Fruit fly (Drosophila melanogaster) whole organism, larva: ENCODE measurements around the gene bero.

Source experiments
- noc ChIP-seq: fragments of 200-800 bp; sonication (Bioruptor generic); optimal IDR thresholded peaks from 3 replicates; lab custom pipeline; 2019; ENCODE audit warnings: missing biosample characterization, mild to moderate bottlenecking, missing genetic modification characterization, moderate library complexity

Gene bero

DNA sequence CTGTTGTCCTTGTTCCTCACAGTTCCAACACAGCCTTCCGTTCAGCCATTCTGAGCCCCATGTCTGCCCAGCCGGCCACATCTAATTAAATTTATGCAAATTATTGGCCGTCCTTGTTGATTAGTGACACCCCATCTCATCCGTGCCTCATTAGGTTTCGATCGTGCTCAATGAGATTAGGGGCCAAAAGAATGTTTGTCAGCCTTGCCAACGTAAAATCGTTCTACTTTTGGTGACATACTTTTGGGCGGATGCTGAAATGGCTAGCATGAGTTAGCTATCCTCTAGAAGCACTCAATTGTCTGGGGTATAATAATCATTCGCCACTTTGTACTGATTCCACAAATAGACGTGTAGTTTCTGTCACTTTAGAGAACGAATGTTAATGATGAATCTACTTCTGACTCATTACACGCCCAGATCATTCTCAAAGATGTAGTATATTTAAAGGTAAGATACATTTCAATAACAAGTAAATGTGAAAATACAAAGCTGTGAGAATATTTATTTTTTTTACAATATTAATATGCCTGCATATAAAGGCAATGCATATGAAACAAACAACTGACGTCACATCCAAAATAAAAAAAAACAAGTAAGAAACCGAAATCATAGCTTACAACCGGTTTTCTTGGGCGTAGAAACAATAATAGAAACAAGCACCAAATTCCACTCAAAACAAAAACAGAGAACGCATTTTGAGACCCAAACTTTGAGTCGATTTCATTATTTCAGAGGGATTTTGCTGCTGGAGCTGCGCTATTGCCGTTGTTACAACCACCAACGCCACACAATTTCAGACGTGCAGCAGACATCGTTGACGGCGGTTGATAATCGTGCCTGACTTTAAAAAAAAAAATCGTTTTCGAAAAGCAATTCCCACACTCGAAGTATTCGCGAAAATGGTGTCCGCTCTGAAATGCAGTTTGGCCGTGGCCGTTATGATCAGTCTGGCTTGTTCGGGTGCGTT lies at the start of gene bero:
Gene bero (plus strand): TSS at position 325 of the 970 bp plus-strand sequence.
- no peak for TF ChIP-seq noc

dm6 chr2L:20809229-20809628 lies 49.3 kb upstream of the bero start:
- TF ChIP-seq noc = no peak

DNA sequence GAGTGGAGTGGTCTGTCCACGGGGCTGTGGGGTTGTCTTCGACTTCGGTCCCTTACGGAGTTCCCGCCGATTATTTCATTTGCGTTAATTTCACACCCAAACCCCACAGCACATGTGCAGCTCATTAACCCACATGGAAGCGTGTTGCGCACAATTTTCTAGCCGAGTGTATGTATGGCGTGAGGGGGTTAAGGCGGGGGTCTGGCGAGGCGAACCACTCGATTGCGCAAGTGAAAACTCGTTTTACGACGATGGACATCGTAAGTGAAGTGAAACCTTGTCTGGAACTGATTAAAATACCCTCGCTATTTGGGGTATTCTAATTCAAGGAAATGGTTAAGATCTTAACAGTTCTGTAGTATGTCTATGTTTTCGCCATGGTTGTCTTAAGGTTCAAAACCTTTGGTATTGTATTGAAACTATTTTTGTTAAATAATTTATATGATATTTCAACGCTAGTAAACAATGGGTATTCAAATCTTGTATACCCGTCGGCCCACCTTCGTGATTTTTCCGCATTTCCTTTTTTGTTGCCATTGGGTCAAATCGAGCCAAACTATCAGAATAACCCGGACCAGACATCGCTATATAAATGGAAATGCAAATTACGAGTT lies 47.3 kb upstream of the bero start:
- no peak for TF ChIP-seq noc

DNA sequence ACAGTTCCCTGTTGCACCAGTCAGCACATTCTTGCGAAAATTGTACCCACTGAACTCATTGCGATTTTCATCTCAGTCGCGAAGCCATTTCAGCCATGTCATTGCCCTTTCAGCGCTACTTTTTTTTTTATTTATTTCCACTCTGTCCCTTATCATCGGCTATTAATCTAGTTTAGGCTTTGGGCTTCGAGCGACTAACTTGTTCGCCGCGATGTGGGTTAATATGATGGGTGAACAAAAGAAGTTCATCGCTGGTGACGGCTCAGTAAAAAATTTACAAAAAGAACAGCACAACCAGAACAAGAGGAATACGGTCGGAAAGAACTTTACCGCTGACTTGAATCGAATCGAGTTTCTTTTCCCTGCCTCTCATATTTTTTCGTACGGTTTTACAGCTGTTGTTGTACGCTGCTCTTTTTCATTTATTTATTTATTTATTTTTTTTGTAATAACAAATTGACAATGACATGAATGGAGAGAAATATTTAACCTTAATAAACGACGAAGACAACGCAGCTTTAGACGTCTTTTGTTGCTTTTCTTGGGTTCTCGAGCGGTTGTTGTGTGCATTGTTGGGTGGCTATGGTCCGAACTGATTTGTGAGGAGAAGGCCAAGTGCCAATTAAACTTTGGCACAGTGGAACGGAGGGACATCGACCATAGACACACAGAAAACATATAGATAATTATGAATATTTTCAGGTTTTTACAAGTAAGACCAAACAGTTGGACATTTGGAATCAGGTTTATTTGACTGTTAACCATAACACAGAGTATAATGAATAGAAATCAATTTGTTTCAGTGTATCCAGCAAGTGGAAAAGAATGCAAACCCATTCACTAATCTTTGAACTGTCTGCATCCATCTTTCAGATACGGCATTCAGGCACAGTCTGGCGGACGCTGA lies 46.0 kb upstream of the bero start:
- TF ChIP-seq noc = no peak

- TF ChIP-seq noc = no peak
These were observed 42.4 kb upstream of the bero start, which contains the start of gene CG33322 for dm6 chr2L:20816140-20816539. Gene CG33322, minus strand, starts transcription at chr2L:20816240.

DNA sequence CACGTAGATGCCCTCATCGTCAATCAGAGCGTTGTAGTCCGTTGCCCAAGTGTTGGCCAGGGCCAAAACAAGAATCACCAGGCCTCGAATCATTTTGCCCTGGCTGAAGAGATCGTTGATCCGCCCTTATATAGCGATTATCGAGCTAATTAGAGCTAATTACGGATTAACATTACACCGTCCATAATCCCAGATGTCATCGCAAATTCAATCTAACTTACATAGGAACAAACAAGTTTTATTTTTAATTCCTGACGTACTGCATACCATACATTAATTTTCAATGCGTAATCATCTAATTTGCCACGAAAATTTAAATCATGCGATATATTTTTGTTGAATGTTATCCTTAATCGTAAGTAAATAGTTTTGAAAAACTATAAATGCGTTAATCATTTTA lies 41.3 kb upstream of the bero start, which contains the start of gene CheB38b:
Gene CheB38b (minus strand): TSS at position 101 of the 400 bp plus-strand sequence.
- no peak for TF ChIP-seq noc

DNA sequence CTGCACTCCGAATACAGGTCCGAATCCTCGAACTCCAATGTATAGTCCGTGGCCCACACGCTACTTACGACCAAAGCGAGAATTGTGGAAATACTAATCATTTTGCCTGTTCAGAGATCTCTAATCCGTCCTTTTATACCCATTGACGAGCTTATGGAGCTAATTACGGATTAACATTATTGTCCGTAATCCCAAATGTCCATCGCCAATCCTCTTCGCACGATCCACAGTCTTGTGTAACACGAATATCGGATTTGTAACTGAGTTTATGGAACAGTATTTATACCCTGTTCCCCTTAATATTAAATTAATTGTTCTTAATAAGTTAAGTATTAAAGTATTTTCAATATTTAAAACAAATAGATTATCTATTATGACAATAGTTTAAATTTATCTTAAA lies 40.1 kb upstream of the bero start, which contains the start of gene CheB38a:
Gene CheB38a (minus strand): TSS at position 101 of the 400 bp plus-strand sequence.
- no peak for TF ChIP-seq noc

- no peak for TF ChIP-seq noc
These were observed 37.7 kb upstream of the bero start, which contains the start of gene CheB38c for dm6 chr2L:20820767-20821166. Gene CheB38c, minus strand, starts transcription at chr2L:20820867.

DNA sequence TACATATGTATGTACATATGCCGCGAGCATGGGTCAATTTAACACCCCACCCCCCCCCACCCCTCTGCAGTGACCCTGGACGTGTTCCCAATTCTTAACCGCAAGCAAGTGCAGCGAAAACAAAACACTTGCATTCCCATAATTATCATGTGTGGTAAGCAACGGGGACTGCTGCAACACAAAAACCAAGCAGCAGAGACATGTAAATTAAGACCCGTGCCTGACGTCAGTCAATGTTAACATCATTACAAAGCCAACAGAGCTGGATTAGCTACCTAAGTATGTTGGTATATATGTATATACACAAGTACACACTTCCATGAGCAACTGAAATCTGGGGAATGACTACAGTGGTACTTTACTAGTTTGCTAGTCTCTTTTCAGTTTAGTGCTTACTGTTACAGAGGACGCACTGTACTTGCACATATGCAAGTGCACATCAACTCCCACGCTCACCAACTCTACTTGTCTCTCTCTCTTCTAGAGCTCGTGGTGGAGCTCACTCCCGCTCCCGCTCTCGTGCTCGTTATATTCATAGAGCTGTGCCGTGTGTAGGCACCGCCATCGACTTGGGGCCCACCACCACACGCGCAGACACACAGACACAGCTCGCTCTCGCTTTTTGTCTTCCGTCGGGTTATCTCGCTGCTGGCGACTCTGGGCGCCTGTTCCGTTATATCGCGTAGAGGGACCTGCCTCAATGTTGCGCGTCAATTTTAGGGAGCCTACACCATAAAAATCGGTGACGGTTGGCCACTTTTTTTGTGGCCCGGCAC lies 37.1 kb upstream of the bero start:
- TF ChIP-seq noc = no peak

- no peak for TF ChIP-seq noc
These were observed 36.5 kb upstream of the bero start for dm6 chr2L:20822025-20822371.

- peak; percentile 35 for TF ChIP-seq noc
These were observed 35.9 kb upstream of the bero start, which contains the start of gene CG9331 for dm6 chr2L:20822489-20823195. Gene CG9331, plus strand, starts transcription at chr2L:20822828.

DNA sequence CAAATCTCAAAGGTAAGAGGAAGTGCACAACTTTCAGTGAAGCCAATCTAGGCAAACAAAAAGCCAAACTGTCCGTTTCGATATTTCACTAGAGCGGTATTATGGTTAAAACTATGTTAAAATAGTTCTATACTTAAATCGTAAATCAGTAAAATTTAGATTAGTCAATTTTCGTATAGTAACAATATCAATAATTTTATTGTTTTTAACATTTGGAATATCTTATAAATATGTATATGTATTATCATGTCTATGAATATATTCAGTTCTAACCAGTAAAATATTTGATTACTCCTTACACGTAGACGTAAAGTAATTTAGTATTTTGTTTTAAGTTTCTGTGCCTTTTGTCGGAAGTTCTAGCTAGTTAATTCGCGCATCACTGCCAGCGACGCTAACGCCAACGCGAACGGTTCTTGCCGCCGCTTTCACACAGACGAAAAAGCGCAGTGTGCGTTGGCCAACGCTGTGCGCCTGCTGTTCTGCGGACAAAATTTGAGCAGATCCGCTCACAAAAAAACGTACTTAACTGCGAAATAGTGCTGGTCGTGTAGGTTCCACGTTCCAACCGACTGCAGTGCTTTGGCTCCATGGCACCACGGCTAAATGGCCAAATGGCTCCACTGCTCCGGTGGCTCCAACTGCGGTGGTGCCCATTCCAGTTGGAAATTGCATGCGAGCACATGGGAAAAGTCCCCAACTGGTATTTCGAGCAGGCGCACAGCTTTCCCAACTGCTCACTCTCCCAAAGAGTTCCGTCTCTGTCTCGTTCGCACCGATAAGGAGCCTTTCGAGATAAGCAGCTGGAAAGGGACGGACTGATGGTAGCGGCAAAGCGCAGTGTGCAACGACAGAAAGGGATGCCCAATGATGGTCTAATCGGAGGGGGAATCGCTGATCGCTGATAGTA lies 35.0 kb upstream of the bero start:
- TF ChIP-seq noc = peak; percentile 15

DNA sequence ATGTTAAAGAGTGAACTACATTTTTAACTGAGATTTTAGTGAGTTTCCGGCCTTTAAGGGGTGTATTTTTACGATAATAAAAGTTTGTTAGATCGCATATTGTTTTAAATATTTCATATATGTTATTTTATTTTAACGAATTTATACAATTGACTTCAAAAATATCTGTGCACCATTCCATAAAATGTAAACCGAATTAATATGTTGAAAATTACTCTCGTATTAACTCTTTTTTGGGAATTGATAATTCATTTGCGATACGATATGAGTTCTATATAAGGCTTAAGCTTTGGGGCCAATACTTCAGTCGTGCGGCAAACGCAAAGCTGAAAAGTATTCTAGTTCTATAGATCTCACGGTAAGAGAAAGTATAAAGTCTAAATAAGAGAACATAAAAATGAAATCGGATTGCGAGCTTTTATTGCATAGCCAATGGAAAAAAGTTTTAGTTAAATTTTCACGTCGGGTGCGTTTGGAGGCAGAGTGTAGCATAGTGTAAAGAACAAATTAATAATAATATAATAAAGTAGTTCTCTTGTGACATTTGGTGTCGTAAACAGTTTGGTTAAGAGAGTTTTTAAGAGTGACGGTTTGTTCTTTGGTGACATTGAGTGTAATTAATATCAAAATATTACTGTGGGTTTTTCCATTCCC lies 34.2 kb upstream of the bero start:
- TF ChIP-seq noc = no peak
